Worm (Caenorhabditis elegans) whole organism, young adult: Measurements from ENCODE around the gene ptr-6.
A peak's percentile ranks its signal among the peaks of the same experiment; 100 is the strongest.

Experiments
- B0336.3 ChIP-seq: fragments of 200-800 bp; sonication (Bioruptor generic); IDR thresholded peaks from 2 replicates; pipeline ENCODE4 v1.3.6; 2022; ENCODE audit warnings: missing genetic modification characterization, missing compliant biosample characterization
- C06A6.2 ChIP-seq: fragments of 200-800 bp; sonication (Bioruptor generic); conservative IDR thresholded peaks from 2 replicates; pipeline ENCODE4 v1.3.6; 2022; ENCODE audit warnings: missing genetic modification characterization, missing compliant biosample characterization
- F22D6.2 ChIP-seq: sonication (generic microtip); optimal IDR thresholded peaks from 2 replicates; lab custom pipeline; 2016; ENCODE audit warnings: mild to moderate bottlenecking, missing genetic modification characterization, missing compliant biosample characterization
- T26A5.8 ChIP-seq: sonication (generic microtip); optimal IDR thresholded peaks from 2 replicates; lab custom pipeline; 2016; ENCODE audit warnings: missing genetic modification characterization, missing compliant biosample characterization
- Y53G8AR.9 ChIP-seq: fragments of 200-800 bp; sonication (Bioruptor generic); conservative IDR thresholded peaks from 2 replicates; pipeline ENCODE4 v1.3.6; 2022; ENCODE audit warnings: missing genetic modification reagents, missing genetic modification characterization, missing compliant biosample characterization
- Y67H2A.10 ChIP-seq: fragments of 200-800 bp; sonication (Bioruptor generic); conservative IDR thresholded peaks from 2 replicates; pipeline ENCODE4 v1.3.6; 2022; ENCODE audit warnings: missing genetic modification reagents, missing genetic modification characterization, missing compliant biosample characterization
- aptf-2 ChIP-seq: fragments of 200-800 bp; sonication (Bioruptor generic); conservative IDR thresholded peaks from 2 replicates; pipeline ENCODE4 v1.3.6; 2022; ENCODE audit warnings: missing genetic modification reagents, missing genetic modification characterization, missing compliant biosample characterization
- atf-7 ChIP-seq: sonication (generic microtip); optimal IDR thresholded peaks from 2 replicates; lab custom pipeline; 2017; ENCODE audit warnings: mild to moderate bottlenecking, missing genetic modification characterization, missing compliant biosample characterization
- bed-1 ChIP-seq: fragments of 200-800 bp; sonication (Bioruptor generic); IDR thresholded peaks from 2 replicates; pipeline ENCODE4 v1.3.6; 2022; ENCODE audit warnings: missing genetic modification reagents, missing genetic modification characterization, missing compliant biosample characterization
- cebp-1 ChIP-seq, 2 experiments: fragments of 200-800 bp in 1 of 2; sonication (Bioruptor generic) in 1 of 2; sonication (generic microtip) in 1 of 2; IDR thresholded peaks in 1 of 2; optimal IDR thresholded peaks in 1 of 2; 2 replicates each; pipeline versions ENCODE4 v1.3.6 to Lab custom; 2017 to 2022; ENCODE audit warnings: missing compliant biosample characterization in 2 of 2, missing genetic modification characterization in 2 of 2, mild to moderate bottlenecking in 1 of 2, missing genetic modification reagents in 1 of 2, moderate library complexity in 1 of 2
- ceh-79 ChIP-seq: sonication (generic microtip); optimal IDR thresholded peaks from 2 replicates; lab custom pipeline; 2017; ENCODE audit warnings: mild to moderate bottlenecking, missing genetic modification characterization, missing compliant biosample characterization
- dpff-1 ChIP-seq: sonication (generic microtip); optimal IDR thresholded peaks from 2 replicates; lab custom pipeline; 2017; ENCODE audit warnings: mild to moderate bottlenecking, missing genetic modification characterization, missing compliant biosample characterization
- efl-1 ChIP-seq: fragments of 150-350 bp; optimal IDR thresholded peaks from 2 replicates; lab custom pipeline; 2014; ENCODE audit warnings: missing biosample characterization, missing genetic modification reagents, missing genetic modification characterization
- egl-18 ChIP-seq: fragments of 200-800 bp; sonication (Bioruptor generic); IDR thresholded peaks from 2 replicates; pipeline ENCODE4 v1.3.6; 2022; ENCODE audit warnings: missing genetic modification reagents, missing genetic modification characterization, missing compliant biosample characterization
- ekl-4 ChIP-seq: fragments of 200-800 bp; sonication (Bioruptor generic); IDR thresholded peaks from 2 replicates; pipeline ENCODE4 v1.3.6; 2022; ENCODE audit warnings: missing genetic modification reagents, missing genetic modification characterization, missing compliant biosample characterization
- ets-4 ChIP-seq: fragments of 200-800 bp; sonication (Bioruptor generic); optimal IDR thresholded peaks from 2 replicates; lab custom pipeline; 2018; ENCODE audit warnings: mild to moderate bottlenecking, missing genetic modification characterization, missing compliant biosample characterization
- gei-17 ChIP-seq: fragments of 200-800 bp; sonication (Bioruptor generic); optimal IDR thresholded peaks from 2 replicates; lab custom pipeline; 2018; ENCODE audit warnings: mild to moderate bottlenecking, missing genetic modification characterization, missing compliant biosample characterization
- him-1 ChIP-seq: sonication (generic microtip); optimal IDR thresholded peaks from 2 replicates; lab custom pipeline; 2016; ENCODE audit warnings: missing genotype, missing genetic modification reagents, missing genetic modification characterization, missing compliant biosample characterization
- hlh-26 ChIP-seq: fragments of 200-800 bp; sonication (Bioruptor generic); conservative IDR thresholded peaks from 2 replicates; pipeline ENCODE4 v1.3.6; 2022; ENCODE audit warnings: missing genetic modification reagents, missing genetic modification characterization, missing compliant biosample characterization
- hmg-1.2 ChIP-seq: fragments of 200-800 bp; sonication (Bioruptor generic); IDR thresholded peaks from 2 replicates; pipeline ENCODE4 v1.3.6; 2022; ENCODE audit warnings: missing genetic modification reagents, missing genetic modification characterization, missing compliant biosample characterization
- let-526 ChIP-seq: fragments of 200-800 bp; sonication (Bioruptor generic); IDR thresholded peaks from 2 replicates; pipeline ENCODE4 v1.3.6; 2022; ENCODE audit warnings: missing genetic modification reagents, missing genetic modification characterization, missing compliant biosample characterization
- let-607 ChIP-seq, 2 experiments: fragments of 200-800 bp in 1 of 2; sonication (Bioruptor generic) in 1 of 2; sonication (generic microtip) in 1 of 2; optimal IDR thresholded peaks; 2 replicates each; lab custom pipeline; 2016 to 2018; ENCODE audit warnings: mild to moderate bottlenecking in 2 of 2, missing compliant biosample characterization in 2 of 2, missing genetic modification characterization in 2 of 2, moderate library complexity in 2 of 2, missing genotype in 1 of 2
- lin-26 ChIP-seq: fragments of 200-800 bp; sonication (Bioruptor generic); IDR thresholded peaks from 2 replicates; pipeline ENCODE4 v1.3.6; 2022; ENCODE audit warnings: missing genetic modification reagents, missing genetic modification characterization, missing compliant biosample characterization
- lin-40 ChIP-seq: sonication (generic microtip); optimal IDR thresholded peaks from 2 replicates; lab custom pipeline; 2016; ENCODE audit warnings: missing genetic modification characterization, mild to moderate bottlenecking, missing compliant biosample characterization, missing genotype, missing genetic modification reagents
- madf-3 ChIP-seq: fragments of 200-800 bp; sonication (Bioruptor generic); IDR thresholded peaks from 2 replicates; pipeline ENCODE4 v1.3.6; 2022; ENCODE audit warnings: missing genetic modification reagents, missing genetic modification characterization, missing compliant biosample characterization
- mxl-1 ChIP-seq: sonication (generic microtip); optimal IDR thresholded peaks from 2 replicates; lab custom pipeline; 2016; ENCODE audit warnings: missing genetic modification characterization, missing compliant biosample characterization
- nhr-120 ChIP-seq: fragments of 200-800 bp; sonication (Bioruptor generic); IDR thresholded peaks from 2 replicates; pipeline ENCODE4 v1.3.6; 2022; ENCODE audit warnings: missing genetic modification characterization, missing compliant biosample characterization
- nhr-80 ChIP-seq: sonication (generic microtip); optimal IDR thresholded peaks from 2 replicates; lab custom pipeline; 2016; ENCODE audit warnings: missing genetic modification characterization, missing compliant biosample characterization
- snpc-3.4 ChIP-seq: sonication (generic microtip); optimal IDR thresholded peaks from 2 replicates; lab custom pipeline; 2017; ENCODE audit warnings: missing genetic modification characterization, mild to moderate bottlenecking, missing compliant biosample characterization, antibody characterized with exemption, moderate library complexity, missing genotype, missing genetic modification reagents
- snpc-4 ChIP-seq, 5 experiments: fragments of 150-350 bp in 1 of 5; sonication (generic microtip) in 4 of 5; optimal IDR thresholded peaks; 2 replicates each; lab custom pipeline; 2014 to 2018; ENCODE audit warnings: missing genetic modification characterization in 5 of 5, missing biosample characterization in 3 of 5, antibody characterized with exemption in 2 of 5, mild to moderate bottlenecking in 2 of 5, missing compliant biosample characterization in 2 of 5, missing genotype in 2 of 5, moderate library complexity in 2 of 5, missing genetic modification reagents in 1 of 5
- somi-1 ChIP-seq: fragments of 200-800 bp; sonication (Bioruptor generic); optimal IDR thresholded peaks from 2 replicates; lab custom pipeline; 2018; ENCODE audit warnings: mild to moderate bottlenecking, missing genetic modification characterization, missing compliant biosample characterization
- sptf-2 ChIP-seq: fragments of 200-800 bp; sonication (Bioruptor generic); optimal IDR thresholded peaks from 2 replicates; lab custom pipeline; 2018; ENCODE audit warnings: mild to moderate bottlenecking, missing genetic modification characterization, missing compliant biosample characterization
- tbp1 ChIP-seq: fragments of 200-800 bp; sonication (Bioruptor generic); optimal IDR thresholded peaks from 2 replicates; lab custom pipeline; 2018; ENCODE audit warnings: mild to moderate bottlenecking, missing genetic modification characterization, missing compliant biosample characterization
- tlf-1 ChIP-seq: fragments of 200-800 bp; sonication (Bioruptor generic); optimal IDR thresholded peaks from 2 replicates; lab custom pipeline; 2018; ENCODE audit warnings: mild to moderate bottlenecking, missing genetic modification characterization, missing compliant biosample characterization
- ztf-26 ChIP-seq: sonication (generic microtip); optimal IDR thresholded peaks from 2 replicates; lab custom pipeline; 2017; ENCODE audit warnings: missing genetic modification characterization, missing compliant biosample characterization
- ztf-3 ChIP-seq: fragments of 200-800 bp; sonication (Bioruptor generic); optimal IDR thresholded peaks from 2 replicates; lab custom pipeline; 2018; ENCODE audit warnings: mild to moderate bottlenecking, missing genetic modification characterization, missing compliant biosample characterization
- ztf-6 ChIP-seq: fragments of 200-800 bp; sonication (Bioruptor generic); IDR thresholded peaks from 2 replicates; pipeline ENCODE4 v1.3.6; 2022; ENCODE audit warnings: missing genetic modification reagents, missing genetic modification characterization, missing compliant biosample characterization

ptr-6 gene

DNA sequence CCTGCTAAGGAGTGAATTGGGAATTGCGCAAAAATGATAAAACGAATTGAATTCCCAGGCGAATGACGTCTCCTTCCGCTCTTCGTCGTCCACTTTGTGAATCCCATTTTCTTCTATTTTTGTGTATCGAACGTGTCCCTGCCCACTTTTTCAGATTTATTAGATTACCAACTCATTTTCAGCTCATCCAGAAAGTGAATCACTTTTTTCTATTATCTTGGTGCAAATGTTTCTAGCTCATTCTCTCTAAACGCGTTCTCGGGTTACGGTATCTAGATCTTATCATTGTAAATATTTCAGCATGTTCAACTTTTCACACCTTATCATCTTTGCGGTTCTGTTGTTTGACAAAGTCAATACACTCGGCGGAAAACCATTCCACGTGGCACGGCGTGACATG lies 42.5 kb upstream of the ptr-6 start, which contains the start of gene ZK622.5:
ZK622.5 (plus strand) TSS at position 301 of the 400 bp plus-strand sequence.
- TF ChIP-seq egl-18 (GFP tag; lab: Robert Waterston, UW): no peak
- no peak for TF ChIP-seq him-1 (tag; lab: Kevin White, UChicago)
- no peak for TF ChIP-seq ztf-26 (tag; lab: Kevin White, UChicago)
- no peak for TF ChIP-seq let-607 (tag; optimal IDR thresholded peaks at IDR 0.05; lab: Kevin White, UChicago)
- TF ChIP-seq ztf-3 (GFP tag; lab: Kevin White, UChicago): no peak
- no peak for TF ChIP-seq F22D6.2 (tag; lab: Kevin White, UChicago)
- TF ChIP-seq, all 124 proteins: peak for 0

DNA sequence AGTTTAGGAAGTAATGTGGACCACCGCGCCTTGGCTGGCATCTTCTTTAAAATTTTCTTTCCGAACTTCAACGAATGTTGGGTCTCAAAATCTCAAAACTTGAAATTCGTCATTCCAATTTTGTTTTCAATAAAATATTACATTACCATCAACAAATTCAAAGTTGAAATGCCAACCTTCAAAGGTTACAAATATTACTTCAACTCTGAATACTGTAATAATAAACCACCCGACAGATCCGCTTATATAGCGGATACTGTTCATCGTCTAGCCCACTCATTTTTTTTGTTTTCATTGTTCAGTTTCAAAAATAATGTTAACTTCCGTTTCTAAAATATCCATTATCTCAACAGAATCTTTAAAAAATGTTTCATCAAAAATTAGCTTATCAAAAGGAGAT lies 38.4 kb upstream of the ptr-6 start, which contains the start of gene gur-5:
gur-5 (plus strand) TSS at position 301 of the 400 bp plus-strand sequence.
- TF ChIP-seq him-1 (tag; lab: Kevin White, UChicago) (no peak), sptf-2 (GFP tag; lab: Kevin White, UChicago) (no peak), ets-4 (GFP tag; lab: Kevin White, UChicago) (no peak), tbp1 (GFP tag; lab: Kevin White, UChicago) (no peak), ekl-4 (GFP tag; lab: Robert Waterston, UW) (no peak), mxl-1 (tag; lab: Kevin White, UChicago) (no peak), egl-18 (GFP tag; lab: Robert Waterston, UW) (no peak)

DNA sequence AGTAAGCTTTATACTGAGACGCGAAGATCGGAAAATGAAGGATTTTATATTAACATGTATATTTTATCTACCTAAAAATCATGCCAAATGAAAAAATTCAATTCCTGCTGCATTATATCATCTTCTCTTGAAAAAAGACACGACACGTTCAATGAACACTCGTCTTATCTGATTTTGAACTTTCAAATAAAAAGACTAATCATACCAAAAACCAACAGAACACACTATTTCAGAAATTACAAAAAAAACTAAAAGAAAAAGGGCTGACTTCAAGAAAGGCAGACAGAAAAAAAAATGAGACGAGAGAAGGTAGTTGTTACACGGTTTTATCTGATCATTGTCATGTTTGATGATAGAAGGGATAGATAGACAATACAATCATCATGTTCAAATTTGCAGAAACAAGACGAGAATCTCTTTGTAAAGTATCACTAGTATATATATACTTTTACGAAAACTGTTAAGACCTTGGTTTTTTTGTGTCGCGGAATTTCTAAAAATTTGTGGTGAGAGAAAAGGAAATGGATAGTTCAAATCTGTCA lies 36.2 kb upstream of the ptr-6 start:
- TF ChIP-seq tlf-1 (GFP tag; lab: Kevin White, UChicago) (no peak), dpff-1 (tag; lab: Kevin White, UChicago) (no peak), T26A5.8 (tag; lab: Kevin White, UChicago) (no peak), ztf-26 (tag; lab: Kevin White, UChicago) (peak; percentile 45), tbp1 (GFP tag; lab: Kevin White, UChicago) (no peak), C06A6.2 (GFP tag; lab: Robert Waterston, UW) (0 out of 2 replicates have a peak, but pooled peaks have one; percentile 54), lin-40 (tag; lab: Kevin White, UChicago) (peak; percentile 21), B0336.3 (GFP tag; lab: Robert Waterston, UW) (no peak), somi-1 (GFP tag; lab: Kevin White, UChicago) (peak; percentile 59), him-1 (tag; lab: Kevin White, UChicago) (no peak), hlh-26 (GFP tag; lab: Robert Waterston, UW) (no peak)
- TF ChIP-seq, all 124 proteins: peak for 4

DNA sequence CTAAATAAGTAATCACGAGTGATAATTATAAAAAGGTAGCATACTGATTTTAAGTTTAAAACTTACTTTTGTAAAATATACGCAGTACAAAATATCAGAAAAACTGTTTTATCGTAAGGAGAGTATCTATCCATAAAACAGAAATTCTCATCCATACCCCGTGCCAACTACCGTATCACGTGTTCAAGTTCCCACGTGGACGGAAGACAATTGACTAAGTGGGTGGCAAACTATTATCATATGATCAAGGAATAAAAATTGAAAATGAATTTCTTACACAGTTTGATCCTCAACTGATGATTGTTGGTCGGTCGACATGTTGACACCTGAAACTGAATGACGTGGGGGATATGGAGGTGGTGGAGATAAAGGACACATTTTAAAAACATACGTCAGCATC lies 35.6 kb upstream of the ptr-6 start, which contains the start of gene pmt-1:
pmt-1 (minus strand) TSS at position 332 of the 400 bp plus-strand sequence.
- TF ChIP-seq cebp-1 (GFP tag; IDR thresholded peaks at IDR 0.05; lab: Robert Waterston, UW) (no peak), cebp-1 (tag; optimal IDR thresholded peaks at IDR 0.05; lab: Kevin White, UChicago) (peak; percentile 31), atf-7 (tag; lab: Kevin White, UChicago) (peak; percentile 14), ztf-26 (tag; lab: Kevin White, UChicago) (peak; percentile 5), ceh-79 (tag; lab: Kevin White, UChicago) (no peak), somi-1 (GFP tag; lab: Kevin White, UChicago) (peak; percentile 49), let-607 (tag; optimal IDR thresholded peaks at IDR 0.05; lab: Kevin White, UChicago) (peak in 1 of 2 experiments; percentile 29), let-526 (0 out of 2 replicates have a peak, but pooled peaks have one; percentile 37), snpc-4 (GFP tag; optimal IDR thresholded peaks at IDR 0.05; lab: Kevin White, UChicago) (no peak), snpc-4 (tag; optimal IDR thresholded peaks at IDR 0.05; lab: Kevin White, UChicago) (no peak), hmg-1.2 (GFP tag; lab: Robert Waterston, UW) (0 out of 2 replicates have a peak, but pooled peaks have one; percentile 11), nhr-120 (GFP tag; lab: Robert Waterston, UW) (no peak), madf-3 (GFP tag; lab: Robert Waterston, UW) (0 out of 2 replicates have a peak, but pooled peaks have one; percentile 69)

DNA sequence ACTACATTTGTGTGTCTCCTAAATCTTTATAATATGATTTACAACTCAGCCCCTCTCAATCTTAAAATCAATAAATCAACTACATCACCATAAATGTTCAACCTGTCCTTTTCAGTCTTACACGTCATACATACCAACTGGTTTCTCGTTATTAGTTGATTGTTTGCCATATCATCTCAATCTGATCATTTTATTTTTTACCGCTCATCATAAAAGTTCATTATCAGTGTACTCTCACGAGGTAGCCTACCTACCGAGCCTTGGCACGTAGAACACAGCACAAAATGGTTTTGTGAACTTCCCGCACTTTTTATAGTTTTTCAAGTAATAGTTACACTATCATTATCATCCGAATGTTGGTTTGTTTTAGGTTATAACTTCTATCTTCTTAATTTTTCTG lies 34.5 kb upstream of the ptr-6 start:
- TF ChIP-seq ztf-6 (GFP tag; lab: Robert Waterston, UW) (no peak), aptf-2 (GFP tag; lab: Robert Waterston, UW) (no peak), him-1 (tag; lab: Kevin White, UChicago) (no peak), dpff-1 (tag; lab: Kevin White, UChicago) (no peak), Y67H2A.10 (GFP tag; lab: Robert Waterston, UW) (no peak), lin-40 (tag; lab: Kevin White, UChicago) (peak; percentile 10), efl-1 (GFP tag; lab: Kevin White, UChicago) (no peak), lin-26 (GFP tag; lab: Robert Waterston, UW) (peak; percentile 58; the same call in 1 of the 2 replicates), Y53G8AR.9 (0 out of 2 replicates have a peak, but pooled peaks have one; percentile 42), bed-1 (GFP tag; lab: Robert Waterston, UW) (no peak), ztf-26 (tag; lab: Kevin White, UChicago) (peak; percentile 24), gei-17 (GFP tag; lab: Kevin White, UChicago) (no peak), snpc-3.4 (tag; lab: Kevin White, UChicago) (no peak), nhr-80 (tag; lab: Kevin White, UChicago) (peak; percentile 73)
